Fruit fly (Drosophila melanogaster): ENCODE data around the gene CG7084.

CG7084 gene

DNA sequence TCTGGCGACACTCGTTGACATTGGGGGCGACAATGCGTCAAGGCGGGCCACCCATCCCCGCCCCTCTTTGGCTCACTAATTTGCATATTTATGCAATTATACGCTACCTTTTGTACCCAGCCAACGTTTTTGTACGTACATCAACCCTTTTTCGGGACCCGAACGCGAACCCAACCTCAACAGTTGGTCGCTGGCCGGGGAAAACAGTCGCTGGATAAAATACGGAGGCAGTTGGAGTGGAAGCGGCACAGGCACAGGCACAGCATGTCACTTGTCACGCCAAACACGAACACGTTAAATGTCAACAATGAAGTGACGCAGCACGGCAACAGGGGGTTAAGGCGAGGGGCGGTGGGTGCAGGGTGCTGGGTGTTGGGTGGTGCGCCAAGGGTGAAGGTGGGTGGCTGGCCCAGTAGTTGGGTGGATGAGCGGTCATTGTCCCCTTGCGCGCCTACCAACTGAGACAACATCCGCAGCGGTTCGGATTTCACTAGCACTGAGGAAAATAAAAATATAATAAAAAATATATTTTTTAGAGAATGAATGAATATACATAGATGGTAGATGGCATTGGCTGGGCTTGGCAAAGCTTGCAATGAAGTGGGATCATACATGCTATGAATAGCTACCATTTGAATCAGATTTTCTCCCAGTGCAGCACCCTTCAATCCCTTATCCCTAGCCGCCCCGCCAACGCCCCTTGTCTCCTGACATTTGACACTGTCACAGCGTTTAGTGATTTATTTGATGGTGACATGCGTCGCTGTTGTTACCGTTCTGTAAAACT lies 37.7 kb upstream of the CG7084 start (continued):
- TF ChIP-seq vfl (GFP tag; optimal IDR thresholded peaks at IDR 0.05) = no peak
- no peak for TF ChIP-seq CG10462 (GFP tag; optimal IDR thresholded peaks at IDR 0.05)
- no peak for TF ChIP-seq E2f1 (GFP tag; IDR thresholded peaks at IDR 0.05)
- no peak for TF ChIP-seq CG10654 (GFP tag; optimal IDR thresholded peaks at IDR 0.05)
- TF ChIP-seq Bdp1 (GFP tag; optimal IDR thresholded peaks at IDR 0.05) = no peak
- peak; percentile 24 for TF ChIP-seq CG12391 (tag; optimal IDR thresholded peaks at IDR 0.05)
- no peak for TF ChIP-seq CG12236 (GFP tag; optimal IDR thresholded peaks at IDR 0.05)
- TF ChIP-seq CG9932 (GFP tag; IDR thresholded peaks at IDR 0.05) = no peak
- TF ChIP-seq CG14014 (GFP tag; IDR thresholded peaks at IDR 0.05) = peak; percentile 39; the same call in 1 of the 2 replicates
- no peak for TF ChIP-seq CG13296 (GFP tag; optimal IDR thresholded peaks at IDR 0.05)
- no peak for TF ChIP-seq disco-r (GFP tag; optimal IDR thresholded peaks at IDR 0.05)
- no peak for TF ChIP-seq bowl (GFP tag; IDR thresholded peaks at IDR 0.05)
- TF ChIP-seq CG34376 (GFP tag; optimal IDR thresholded peaks at IDR 0.05) = no peak
- no peak for TF ChIP-seq Poxn (GFP tag; IDR thresholded peaks at IDR 0.05)
- TF ChIP-seq D19B (GFP tag; optimal IDR thresholded peaks at IDR 0.05) = no peak
- TF ChIP-seq CG1792 (GFP tag; optimal IDR thresholded peaks at IDR 0.05) = no peak
- TF ChIP-seq Jarid2 (GFP tag; optimal IDR thresholded peaks at IDR 0.05) = no peak
- no peak for TF ChIP-seq Scr (GFP tag; IDR thresholded peaks at IDR 0.05; ENCODE audit: partially characterized antibody)
- no peak for TF ChIP-seq salm (tag; optimal IDR thresholded peaks at IDR 0.05)
- TF ChIP-seq gfzf (GFP tag; optimal IDR thresholded peaks at IDR 0.05) = no peak
- TF ChIP-seq CG8944 (GFP tag; optimal IDR thresholded peaks at IDR 0.05) = no peak
- TF ChIP-seq CG2712 (tag; optimal IDR thresholded peaks at IDR 0.05) = peak; percentile 52
- TF ChIP-seq Dip3 (GFP tag; optimal IDR thresholded peaks at IDR 0.05) = no peak
- no peak for TF ChIP-seq TFAM (GFP tag; optimal IDR thresholded peaks at IDR 0.05)
- no peak for TF ChIP-seq B-H1 (GFP tag; IDR thresholded peaks at IDR 0.05)
- TF ChIP-seq CG18764 (GFP tag; optimal IDR thresholded peaks at IDR 0.05) = no peak
- TF ChIP-seq Doc3 (GFP tag; IDR thresholded peaks at IDR 0.05; ENCODE audit: partially characterized antibody) = no peak
- no peak for TF ChIP-seq Gsc (GFP tag; IDR thresholded peaks at IDR 0.05)
- TF ChIP-seq H2.0 (GFP tag; IDR thresholded peaks at IDR 0.05) = peak; percentile 31; the same call in 1 of the 2 replicates
- TF ChIP-seq toy (GFP tag; IDR thresholded peaks at IDR 0.05) = no peak
- no peak for TF ChIP-seq maf-S (GFP tag; optimal IDR thresholded peaks at IDR 0.05)
- no peak for TF ChIP-seq CG8478 (optimal IDR thresholded peaks at IDR 0.05)
- no peak for TF ChIP-seq eve (GFP tag; optimal IDR thresholded peaks at IDR 0.05)
- no peak for TF ChIP-seq Nf-YC (tag; optimal IDR thresholded peaks at IDR 0.05)
- TF ChIP-seq CG3407 (GFP tag; optimal IDR thresholded peaks at IDR 0.05) = peak; percentile 3
- TF ChIP-seq CG2199 (GFP tag; IDR thresholded peaks at IDR 0.05) = no peak
- TF ChIP-seq CG7745 (tag; optimal IDR thresholded peaks at IDR 0.05) = no peak
- TF ChIP-seq Fer1 (GFP tag; optimal IDR thresholded peaks at IDR 0.05) = peak; percentile 30
- TF ChIP-seq CG17912 (GFP tag; optimal IDR thresholded peaks at IDR 0.05) = no peak
- TF ChIP-seq CG7839 (tag; optimal IDR thresholded peaks at IDR 0.05) = peak; percentile 44
- TF ChIP-seq Awh (GFP tag; IDR thresholded peaks at IDR 0.05) = no peak
- peak; percentile 19 for TF ChIP-seq Xbp1 (GFP tag; optimal IDR thresholded peaks at IDR 0.05)
- TF ChIP-seq CG15073 (GFP tag; optimal IDR thresholded peaks at IDR 0.05) = no peak
- TF ChIP-seq CG4617 (GFP tag; optimal IDR thresholded peaks at IDR 0.05; ENCODE audit: borderline replicate concordance) = no peak
- no peak for TF ChIP-seq emc (GFP tag; optimal IDR thresholded peaks at IDR 0.05)
- no peak; the same call in 1 of the 2 replicates for TF ChIP-seq MBD-R2 (GFP tag; IDR thresholded peaks at IDR 0.05)
- TF ChIP-seq Dll (GFP tag; IDR thresholded peaks at IDR 0.05; ENCODE audit: partially characterized antibody) = no peak
- TF ChIP-seq ftz-f1 (GFP tag; optimal IDR thresholded peaks at IDR 0.05) = no peak
- TF ChIP-seq Dip2 (GFP tag; IDR thresholded peaks at IDR 0.05) = no peak
- no peak for TF ChIP-seq Drgx (GFP tag; IDR thresholded peaks at IDR 0.05)
- no peak for TF ChIP-seq CG6683 (GFP tag; optimal IDR thresholded peaks at IDR 0.05)

Measured in whole organism, embryonic.